Fruit fly (Drosophila melanogaster): ENCODE data around the gene CG11307.

The CG11307 gene

DNA sequence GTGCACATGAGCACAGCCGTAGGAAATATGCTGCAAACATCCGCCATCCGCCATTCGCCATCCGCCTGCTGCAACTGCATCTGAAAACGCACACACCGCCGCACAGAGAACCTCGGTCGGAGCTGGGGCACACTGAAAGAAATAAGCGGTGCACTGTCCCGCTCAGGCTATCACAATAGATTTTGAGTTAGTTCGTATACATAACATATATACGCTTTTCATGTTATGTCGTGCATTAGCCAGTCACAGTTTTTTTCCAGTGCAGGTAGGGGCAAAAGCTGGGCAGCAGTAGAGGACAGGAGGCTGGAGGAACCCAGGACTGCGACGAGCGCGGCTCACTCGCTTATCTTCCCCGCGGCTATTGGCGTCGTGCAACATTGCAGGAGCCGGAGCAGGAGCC is 23.0 kb upstream of the CG11307 start (continued):
- TF ChIP-seq fd85E (GFP tag; optimal IDR thresholded peaks at IDR 0.05) (no peak), Sox15 (GFP tag; optimal IDR thresholded peaks at IDR 0.05) (peak; percentile 16), CG8319 (GFP tag; optimal IDR thresholded peaks at IDR 0.05) (no peak), CG6163 (GFP tag; IDR thresholded peaks at IDR 0.05) (peak; percentile 72; the same call in 2 of the 3 replicates), OdsH (GFP tag; optimal IDR thresholded peaks at IDR 0.05) (peak; percentile 48), Hr39 (GFP tag; optimal IDR thresholded peaks at IDR 0.05) (peak; percentile 66), dac (GFP tag; optimal IDR thresholded peaks at IDR 0.05) (no peak), Ets96B (tag; optimal IDR thresholded peaks at IDR 0.05) (peak; percentile 43), eg (GFP tag; IDR thresholded peaks at IDR 0.05) (0 out of 3 replicates have a peak, but pooled peaks have one; percentile 54), CG3032 (tag; optimal IDR thresholded peaks at IDR 0.05) (peak; percentile 48), cyc (GFP tag; optimal IDR thresholded peaks at IDR 0.05) (peak; percentile 71), CG31627 (GFP tag; optimal IDR thresholded peaks at IDR 0.05) (peak; percentile 67)

DNA sequence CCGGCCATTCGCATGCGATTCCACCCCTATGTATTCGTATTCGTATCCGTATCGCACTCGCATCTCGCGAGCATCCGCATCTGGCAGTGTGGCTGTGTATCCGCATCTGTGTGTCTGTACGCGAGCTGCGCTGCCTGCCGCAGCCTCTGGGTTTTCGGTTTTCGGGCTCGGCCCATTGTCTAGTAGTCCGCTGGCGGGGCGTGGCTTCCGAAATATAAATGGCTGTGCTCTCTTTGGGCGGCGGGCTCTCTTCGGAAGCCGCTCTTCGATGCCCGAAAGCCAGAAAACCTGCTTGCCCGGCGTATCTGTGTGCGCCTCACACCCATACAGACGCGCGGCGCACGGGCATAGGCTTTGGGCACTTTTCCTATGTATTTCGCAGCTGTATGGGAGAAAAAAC is 19.1 kb upstream of the CG11307 start:
- no peak for TF ChIP-seq CG11762 (GFP tag; optimal IDR thresholded peaks at IDR 0.05; ENCODE audit: insufficient read depth)
- peak; percentile 6 for TF ChIP-seq svp (GFP tag)
- peak in 1 of 2 experiments; percentile 3 for TF ChIP-seq ss (GFP tag; optimal IDR thresholded peaks at IDR 0.05)
- peak; percentile 33; the same call in 2 of the 3 replicates for TF ChIP-seq CG8119 (GFP tag; IDR thresholded peaks at IDR 0.05)
- TF ChIP-seq CG32006 (GFP tag; optimal IDR thresholded peaks at IDR 0.05) = no peak
- TF ChIP-seq Eip78C (GFP tag) = peak; percentile 46

DNA sequence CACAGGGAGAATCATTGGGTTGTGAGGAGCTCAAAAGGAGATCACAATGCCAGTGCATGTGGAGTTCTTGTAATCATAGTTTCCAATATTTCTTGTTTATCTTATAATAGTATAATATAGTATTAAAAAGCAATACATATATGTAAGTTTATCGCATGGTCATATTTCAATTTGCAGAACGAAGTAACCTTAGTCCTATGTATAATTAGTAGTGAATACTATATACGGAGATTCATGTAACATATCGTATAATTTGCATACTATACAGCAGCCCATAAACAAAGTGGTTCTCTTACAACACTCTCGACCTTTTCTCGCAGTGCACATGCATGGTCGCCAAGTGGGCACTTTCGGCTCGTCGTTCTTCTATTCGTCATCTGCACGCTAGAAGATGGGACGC is 15.1 kb upstream of the CG11307 start:
- TF ChIP-seq ss (GFP tag; optimal IDR thresholded peaks at IDR 0.05) (peak in 1 of 2 experiments; percentile 48), CG3032 (tag; optimal IDR thresholded peaks at IDR 0.05) (peak; percentile 39), Sox15 (GFP tag; optimal IDR thresholded peaks at IDR 0.05) (no peak), Eip93F (GFP tag; optimal IDR thresholded peaks at IDR 0.05) (no peak), spab (GFP tag; optimal IDR thresholded peaks at IDR 0.05) (peak; percentile 55), Blimp-1 (GFP tag; optimal IDR thresholded peaks at IDR 0.05) (no peak), svp (GFP tag) (peak; percentile 45), CG10631 (GFP tag; optimal IDR thresholded peaks at IDR 0.05) (peak; percentile 45), Eip78C (GFP tag) (peak; percentile 71), Ets96B (tag; optimal IDR thresholded peaks at IDR 0.05) (peak; percentile 42), net (GFP tag; optimal IDR thresholded peaks at IDR 0.05) (no peak), CG11902 (GFP tag; optimal IDR thresholded peaks at IDR 0.05) (no peak), CG34406 (GFP tag; optimal IDR thresholded peaks at IDR 0.05) (peak; percentile 9), CG31627 (GFP tag; optimal IDR thresholded peaks at IDR 0.05) (no peak), pdm3 (GFP tag; optimal IDR thresholded peaks at IDR 0.05) (no peak), fd59A (GFP tag; optimal IDR thresholded peaks at IDR 0.05) (peak; percentile 36), CG16779 (tag; optimal IDR thresholded peaks at IDR 0.05) (no peak), fkh (GFP tag; optimal IDR thresholded peaks at IDR 0.05) (no peak), acj6 (GFP tag; optimal IDR thresholded peaks at IDR 0.05) (peak; percentile 13), CG6808 (GFP tag; optimal IDR thresholded peaks at IDR 0.05) (peak; percentile 59), CG3919 (GFP tag; optimal IDR thresholded peaks at IDR 0.05) (peak; percentile 25), CG6276 (GFP tag; optimal IDR thresholded peaks at IDR 0.05) (no peak)

DNA sequence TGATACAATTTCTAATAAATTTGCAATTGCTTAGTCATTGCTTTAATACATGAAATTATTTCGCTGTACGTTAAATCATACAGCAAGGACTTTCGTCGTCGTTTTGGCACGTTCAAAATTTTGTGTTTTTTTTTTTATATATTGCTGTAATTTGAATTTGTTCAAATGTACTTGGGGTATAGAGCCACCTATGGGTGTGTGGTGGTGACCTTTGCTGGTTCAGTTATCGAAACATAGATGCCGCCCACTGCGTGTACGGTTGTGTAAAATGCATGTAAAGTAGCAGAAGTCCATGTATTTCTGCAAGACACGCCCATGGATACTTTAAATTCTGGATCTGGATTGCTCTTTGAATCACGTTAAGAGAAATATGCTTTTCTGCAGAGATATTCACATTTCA is 13.2 kb upstream of the CG11307 start:
- TF ChIP-seq Blimp-1 (GFP tag; optimal IDR thresholded peaks at IDR 0.05) (no peak), svp (GFP tag) (peak; percentile 77), CG34406 (GFP tag; optimal IDR thresholded peaks at IDR 0.05) (no peak), Ets96B (tag; optimal IDR thresholded peaks at IDR 0.05) (no peak), esn (GFP tag; optimal IDR thresholded peaks at IDR 0.05) (peak; percentile 43), CG6854 (GFP tag; optimal IDR thresholded peaks at IDR 0.05) (no peak), Sox15 (GFP tag; optimal IDR thresholded peaks at IDR 0.05) (no peak), pdm3 (GFP tag; optimal IDR thresholded peaks at IDR 0.05) (peak; percentile 9), salr (GFP tag; optimal IDR thresholded peaks at IDR 0.05) (no peak), cyc (GFP tag; optimal IDR thresholded peaks at IDR 0.05) (peak; percentile 61), Lpt (GFP tag; optimal IDR thresholded peaks at IDR 0.05) (no peak), Met (GFP tag; optimal IDR thresholded peaks at IDR 0.05) (peak; percentile 23), Eip93F (GFP tag; optimal IDR thresholded peaks at IDR 0.05) (no peak), Ets21C (GFP tag; optimal IDR thresholded peaks at IDR 0.05) (peak; percentile 37), CG6163 (GFP tag; IDR thresholded peaks at IDR 0.05) (no peak), CG8632 (GFP tag; optimal IDR thresholded peaks at IDR 0.05) (no peak), topi (GFP tag; optimal IDR thresholded peaks at IDR 0.05) (no peak), eg (GFP tag; IDR thresholded peaks at IDR 0.05) (no peak), Hr4 (GFP tag; optimal IDR thresholded peaks at IDR 0.05) (no peak), CG31627 (GFP tag; optimal IDR thresholded peaks at IDR 0.05) (peak; percentile 63), CG10631 (GFP tag; optimal IDR thresholded peaks at IDR 0.05) (no peak), net (GFP tag; optimal IDR thresholded peaks at IDR 0.05) (no peak), CG3919 (GFP tag; optimal IDR thresholded peaks at IDR 0.05) (no peak), CG4318 (GFP tag; optimal IDR thresholded peaks at IDR 0.05) (no peak), CG11294 (GFP tag; IDR thresholded peaks at IDR 0.05) (no peak), CG15336 (GFP tag; IDR thresholded peaks at IDR 0.05) (no peak), Eip78C (GFP tag) (no peak)
